Worm (Caenorhabditis elegans) whole organism, L2 larva: ENCODE results near the gene pals-27.
A peak's percentile ranks its signal among the peaks of the same experiment; 100 is the strongest.

Source experiments
- ZK546.5 ChIP-seq: sonication (generic microtip); optimal IDR thresholded peaks from 2 replicates; lab custom pipeline; 2017; ENCODE audit warnings: missing biosample characterization, missing genetic modification characterization
- fos-1 ChIP-seq: fragments of 150-350 bp; optimal IDR thresholded peaks from 2 replicates; lab custom pipeline; 2014; ENCODE audit warnings: missing biosample characterization, missing genetic modification characterization
- gmeb-1 ChIP-seq: fragments of 150-350 bp; optimal IDR thresholded peaks from 2 replicates; lab custom pipeline; 2014; ENCODE audit warnings: missing biosample characterization, missing genetic modification characterization
- lin-13 ChIP-seq: fragments of 150-350 bp; optimal IDR thresholded peaks from 2 replicates; lab custom pipeline; 2014; ENCODE audit warnings: missing biosample characterization, missing genetic modification reagents, missing genetic modification characterization
- nhr-10 ChIP-seq: sonication (generic microtip); optimal IDR thresholded peaks from 2 replicates; lab custom pipeline; 2017; ENCODE audit warnings: missing biosample characterization, missing genetic modification characterization
- nhr-12 ChIP-seq: fragments of 150-350 bp; optimal IDR thresholded peaks from 2 replicates; lab custom pipeline; 2014; ENCODE audit warnings: missing biosample characterization, missing genetic modification characterization
- nhr-237 ChIP-seq: fragments of 150-350 bp; optimal IDR thresholded peaks from 2 replicates; lab custom pipeline; 2014; ENCODE audit warnings: missing biosample characterization, missing genetic modification characterization
- snpc-4 ChIP-seq: fragments of 150-350 bp; optimal IDR thresholded peaks from 2 replicates; lab custom pipeline; 2014; ENCODE audit warnings: missing biosample characterization, missing genetic modification characterization
- ztf-11 ChIP-seq: sonication (generic microtip); optimal IDR thresholded peaks from 2 replicates; lab custom pipeline; 2017; ENCODE audit warnings: missing biosample characterization, missing genetic modification characterization

ce11 chrIII:4357438-4357837 is 24.0 kb upstream of the pals-27 start:
- TF ChIP-seq gmeb-1 (tag; lab: Kevin White, UChicago) (no peak), fos-1 (tag; lab: Kevin White, UChicago) (peak; percentile 78), snpc-4 (no peak), ZK546.5 (tag; lab: Kevin White, UChicago) (no peak), ztf-11 (tag; lab: Kevin White, UChicago) (no peak), nhr-10 (tag; lab: Kevin White, UChicago) (no peak), nhr-12 (tag; lab: Kevin White, UChicago) (no peak), lin-13 (GFP tag; lab: Kevin White, UChicago) (no peak), nhr-237 (tag; lab: Kevin White, UChicago) (no peak)
